Fruit fly (Drosophila melanogaster): ENCODE results near the gene CG2113.

DNA sequence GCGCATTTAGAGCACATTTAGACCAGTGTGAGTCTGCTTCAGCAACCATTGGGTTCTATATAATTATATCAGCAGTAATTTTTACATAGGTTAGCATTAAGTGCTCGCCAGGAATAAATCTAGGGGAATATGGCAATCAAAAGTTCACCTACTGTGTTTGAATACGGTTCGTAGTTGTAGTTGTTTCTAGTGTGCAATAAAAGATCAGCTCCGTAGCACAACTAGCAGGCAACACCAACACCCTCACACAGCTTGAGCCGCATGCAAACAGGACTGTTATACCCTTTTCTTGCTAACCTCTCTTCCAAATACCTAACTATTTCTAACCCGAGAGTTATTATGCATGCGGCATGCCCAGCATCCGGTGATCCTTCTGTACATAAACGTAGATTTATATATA lies 43.5 kb upstream of the CG2113 start, which contains the start of gene CG32846:
- TF ChIP-seq usp (GFP tag; optimal IDR thresholded peaks at IDR 0.05) (no peak), ey (GFP tag; optimal IDR thresholded peaks at IDR 0.05) (no peak), fru (GFP tag; optimal IDR thresholded peaks at IDR 0.05) (no peak), CG9705 (GFP tag; optimal IDR thresholded peaks at IDR 0.05) (no peak), foxo (GFP tag; optimal IDR thresholded peaks at IDR 0.05) (no peak), sage (GFP tag; optimal IDR thresholded peaks at IDR 0.05) (no peak), psq (GFP tag; optimal IDR thresholded peaks at IDR 0.05) (no peak), Abd-B (GFP tag; optimal IDR thresholded peaks at IDR 0.05) (no peak), Rel (GFP tag; optimal IDR thresholded peaks at IDR 0.05) (no peak), Rel (tag; optimal IDR thresholded peaks at IDR 0.05) (no peak), rgr (GFP tag; optimal IDR thresholded peaks at IDR 0.05) (no peak), h (GFP tag; optimal IDR thresholded peaks at IDR 0.05) (no peak)
